Worm (Caenorhabditis elegans) whole organism, L4 larva: ENCODE results near the gene Y62H9A.16.

ENCODE experiments used
- D1046.2 ChIP-seq: fragments of 200-800 bp; sonication (Bioruptor generic); IDR thresholded peaks from 2 replicates; pipeline ENCODE4 v1.3.6; 2022; ENCODE audit warnings: missing genetic modification characterization, missing compliant biosample characterization
- F10B5.3 ChIP-seq: sonication (generic microtip); optimal IDR thresholded peaks from 2 replicates; lab custom pipeline; 2016; ENCODE audit warnings: mild to moderate bottlenecking, missing genetic modification characterization, missing compliant biosample characterization
- F26F4.8 ChIP-seq: fragments of 200-800 bp; sonication (Bioruptor generic); conservative IDR thresholded peaks from 2 replicates; pipeline ENCODE4 v1.3.6; 2022; ENCODE audit warnings: missing genetic modification characterization, missing compliant biosample characterization
- F37D6.2 ChIP-seq: sonication (generic microtip); optimal IDR thresholded peaks from 2 replicates; lab custom pipeline; 2016; ENCODE audit warnings: mild to moderate bottlenecking, missing genetic modification characterization, missing compliant biosample characterization
- R02D3.7 ChIP-seq: fragments of 150-350 bp; sonication (generic microtip); optimal IDR thresholded peaks from 3 replicates; lab custom pipeline; 2014; ENCODE audit warnings: missing biosample characterization, missing genetic modification characterization
- T26A8.4 ChIP-seq: fragments of 200-800 bp; sonication (Bioruptor generic); IDR thresholded peaks from 2 replicates; pipeline ENCODE4 v1.3.6; 2022; ENCODE audit warnings: missing genetic modification characterization, missing compliant biosample characterization
- Y105C5A.15 ChIP-seq: fragments of 200-800 bp; sonication (Bioruptor generic); IDR thresholded peaks from 2 replicates; pipeline ENCODE4 v1.3.6; 2022; ENCODE audit warnings: missing genetic modification characterization, missing compliant biosample characterization
- Y48G9A.11 ChIP-seq: fragments of 200-800 bp; sonication (Bioruptor generic); IDR thresholded peaks from 2 replicates; pipeline ENCODE4 v1.3.6; 2022; ENCODE audit warnings: missing genetic modification reagents, missing genetic modification characterization, missing compliant biosample characterization
- ama-1 ChIP-seq: fragments of 150-350 bp; optimal IDR thresholded peaks from 2 replicates; lab custom pipeline; 2014; ENCODE audit warnings: inconsistent platforms, mixed read lengths
- attf-4 ChIP-seq: sonication (generic microtip); optimal IDR thresholded peaks from 3 replicates; lab custom pipeline; 2017; ENCODE audit warnings: missing biosample characterization, missing genetic modification characterization
- ceh-44 ChIP-seq: fragments of 200-800 bp; sonication (Bioruptor generic); IDR thresholded peaks from 2 replicates; pipeline ENCODE4 v1.3.6; 2022; ENCODE audit warnings: missing genetic modification reagents, missing genetic modification characterization, missing compliant biosample characterization
- ceh-62 ChIP-seq: sonication (generic microtip); optimal IDR thresholded peaks from 2 replicates; lab custom pipeline; 2017; ENCODE audit warnings: missing biosample characterization, missing genetic modification characterization
- ceh-82 ChIP-seq: sonication (generic microtip); optimal IDR thresholded peaks from 2 replicates; lab custom pipeline; 2017; ENCODE audit warnings: missing biosample characterization, missing genetic modification characterization
- ces-1 ChIP-seq: fragments of 150-350 bp; sonication (generic microtip); optimal IDR thresholded peaks from 4 replicates; lab custom pipeline; 2014; ENCODE audit warnings: missing biosample characterization, missing genetic modification reagents, missing genetic modification characterization
- daf-12 ChIP-seq: fragments of 150-350 bp; optimal IDR thresholded peaks from 2 replicates; lab custom pipeline; 2014; ENCODE audit warnings: missing biosample characterization, missing genetic modification reagents, missing genetic modification characterization
- dmd-6 ChIP-seq: fragments of 200-800 bp; sonication (Bioruptor generic); IDR thresholded peaks from 2 replicates; pipeline ENCODE4 v1.3.6; 2022; ENCODE audit warnings: missing genetic modification reagents, missing genetic modification characterization, missing compliant biosample characterization
- dpl-1 ChIP-seq: fragments of 150-350 bp; optimal IDR thresholded peaks from 2 replicates; lab custom pipeline; 2014; ENCODE audit warnings: missing biosample characterization, missing genetic modification reagents, missing genetic modification characterization
- duxl-1 ChIP-seq: sonication (generic microtip); optimal IDR thresholded peaks from 2 replicates; lab custom pipeline; 2016; ENCODE audit warnings: mild to moderate bottlenecking, missing genetic modification characterization, moderate library complexity, missing compliant biosample characterization; ENCODE audit not compliant: poor library complexity
- dve-1 ChIP-seq: sonication (generic microtip); optimal IDR thresholded peaks from 2 replicates; lab custom pipeline; 2017; ENCODE audit warnings: antibody characterized with exemption, mild to moderate bottlenecking, missing genetic modification characterization, missing compliant biosample characterization; ENCODE audit not compliant: insufficient read depth
- egl-27 ChIP-seq: sonication (generic microtip); optimal IDR thresholded peaks from 3 replicates; lab custom pipeline; 2017; ENCODE audit warnings: missing biosample characterization, missing genetic modification reagents, missing genetic modification characterization
- hlh-30 ChIP-seq: sonication (generic microtip); optimal IDR thresholded peaks from 2 replicates; lab custom pipeline; 2017; ENCODE audit warnings: antibody characterized with exemption, mild to moderate bottlenecking, missing genetic modification characterization, missing compliant biosample characterization; ENCODE audit not compliant: insufficient read depth
- hmg-1.1 ChIP-seq: fragments of 200-800 bp; sonication (Bioruptor generic); IDR thresholded peaks from 2 replicates; pipeline ENCODE4 v1.3.6; 2022; ENCODE audit warnings: missing genetic modification reagents, missing genetic modification characterization, missing compliant biosample characterization
- lim-7 ChIP-seq: fragments of 200-800 bp; sonication (Bioruptor generic); IDR thresholded peaks from 2 replicates; pipeline ENCODE4 v1.3.6; 2022; ENCODE audit warnings: missing genetic modification characterization, missing compliant biosample characterization
- lin-1 ChIP-seq: fragments of 200-800 bp; sonication (Bioruptor generic); IDR thresholded peaks from 2 replicates; pipeline ENCODE4 v1.3.6; 2022; ENCODE audit warnings: missing genetic modification reagents, missing genetic modification characterization, missing compliant biosample characterization
- lin-13 ChIP-seq: fragments of 150-350 bp; optimal IDR thresholded peaks from 2 replicates; lab custom pipeline; 2014; ENCODE audit warnings: missing biosample characterization, missing genetic modification reagents, missing genetic modification characterization
- lin-29 ChIP-seq: fragments of 200-800 bp; sonication (Bioruptor generic); IDR thresholded peaks from 2 replicates; pipeline ENCODE4 v1.3.6; 2022; ENCODE audit warnings: missing genetic modification reagents, missing genetic modification characterization, missing compliant biosample characterization
- lin-38 ChIP-seq: fragments of 200-800 bp; sonication (Bioruptor generic); IDR thresholded peaks from 2 replicates; pipeline ENCODE4 v1.3.6; 2022; ENCODE audit warnings: missing genetic modification reagents, missing genetic modification characterization, missing compliant biosample characterization
- lin-39 ChIP-seq: fragments of 150-350 bp; optimal IDR thresholded peaks from 2 replicates; lab custom pipeline; 2014; ENCODE audit warnings: missing biosample characterization, missing genetic modification reagents, missing genetic modification characterization
- lir-3 ChIP-seq: sonication (generic microtip); optimal IDR thresholded peaks from 2 replicates; lab custom pipeline; 2016; ENCODE audit warnings: mild to moderate bottlenecking, missing genetic modification characterization, missing compliant biosample characterization
- lsy-2 ChIP-seq, 2 experiments: fragments of 150-350 bp in 1 of 2; sonication (generic microtip) in 1 of 2; optimal IDR thresholded peaks; 2 replicates each; lab custom pipeline; 2014 to 2017; ENCODE audit warnings: missing biosample characterization in 2 of 2, missing genetic modification characterization in 2 of 2
- madf-5 ChIP-seq, 2 experiments: fragments of 200-800 bp; sonication (Bioruptor generic); IDR thresholded peaks; 2 replicates each; pipeline ENCODE4 v1.3.6; 2022; ENCODE audit warnings: missing compliant biosample characterization in 2 of 2, missing genetic modification characterization in 2 of 2
- mdl-1 ChIP-seq, 2 experiments: fragments of 150-350 bp in 1 of 2; sonication (generic microtip) in 1 of 2; optimal IDR thresholded peaks; 2 replicates each; lab custom pipeline; 2014 to 2017; ENCODE audit warnings: missing biosample characterization in 2 of 2, missing genetic modification characterization in 2 of 2
- mes-2 ChIP-seq: sonication (generic microtip); optimal IDR thresholded peaks from 2 replicates; lab custom pipeline; 2016; ENCODE audit warnings: missing genotype, mild to moderate bottlenecking, missing genetic modification characterization, missing compliant biosample characterization; ENCODE audit not compliant: poor library complexity, severe bottlenecking
- nhr-25 ChIP-seq: sonication (generic microtip); optimal IDR thresholded peaks from 2 replicates; lab custom pipeline; 2017; ENCODE audit warnings: missing genetic modification characterization, mild to moderate bottlenecking, missing compliant biosample characterization, antibody characterized with exemption, moderate library complexity, borderline replicate concordance; ENCODE audit not compliant: insufficient read depth
- nhr-41 ChIP-seq: fragments of 200-800 bp; sonication (Bioruptor generic); IDR thresholded peaks from 2 replicates; pipeline ENCODE4 v1.3.6; 2022; ENCODE audit warnings: missing genetic modification reagents, missing genetic modification characterization, missing compliant biosample characterization
- nhr-48 ChIP-seq: sonication (generic microtip); optimal IDR thresholded peaks from 2 replicates; lab custom pipeline; 2016; ENCODE audit warnings: mild to moderate bottlenecking, missing genetic modification characterization, missing compliant biosample characterization
- nhr-77 ChIP-seq: fragments of 150-350 bp; optimal IDR thresholded peaks from 2 replicates; lab custom pipeline; 2014; ENCODE audit warnings: missing biosample characterization, missing genetic modification characterization
- pha-4 ChIP-seq, 2 experiments: fragments of 150-350 bp in 1 of 2; fragments of 200-800 bp in 1 of 2; sonication (Bioruptor generic) in 1 of 2; IDR thresholded peaks in 1 of 2; optimal IDR thresholded peaks in 1 of 2; 2 replicates each; pipeline versions ENCODE4 v1.3.6 to Lab custom; 2014 to 2022; ENCODE audit warnings: missing genetic modification characterization in 2 of 2, missing genetic modification reagents in 2 of 2, missing biosample characterization in 1 of 2, missing compliant biosample characterization in 1 of 2
- pqm-1 ChIP-seq: sonication (generic microtip); optimal IDR thresholded peaks from 2 replicates; lab custom pipeline; 2017; ENCODE audit warnings: missing biosample characterization, missing genetic modification characterization
- rbr-2 ChIP-seq: sonication (generic microtip); optimal IDR thresholded peaks from 2 replicates; lab custom pipeline; 2016; ENCODE audit warnings: missing genotype, missing genetic modification characterization, missing compliant biosample characterization
- saeg-2 ChIP-seq: fragments of 200-800 bp; sonication (Bioruptor generic); IDR thresholded peaks from 2 replicates; pipeline ENCODE4 v1.3.6; 2022; ENCODE audit warnings: missing genetic modification reagents, missing genetic modification characterization, missing compliant biosample characterization
- sdz-12 ChIP-seq: fragments of 200-800 bp; sonication (Bioruptor generic); optimal IDR thresholded peaks from 2 replicates; lab custom pipeline; 2018; ENCODE audit warnings: mild to moderate bottlenecking, missing genetic modification characterization, missing compliant biosample characterization
- set-16 ChIP-seq: fragments of 200-800 bp; sonication (Bioruptor generic); IDR thresholded peaks from 2 replicates; pipeline ENCODE4 v1.3.6; 2022; ENCODE audit warnings: missing genetic modification reagents, missing genetic modification characterization, missing compliant biosample characterization
- tra-1 ChIP-seq: fragments of 200-800 bp; sonication (Bioruptor generic); IDR thresholded peaks from 2 replicates; pipeline ENCODE4 v1.3.6; 2022; ENCODE audit warnings: missing genetic modification reagents, missing genetic modification characterization, missing compliant biosample characterization
- vab-7 ChIP-seq: fragments of 200-800 bp; sonication (Bioruptor generic); IDR thresholded peaks from 2 replicates; pipeline ENCODE4 v1.3.6; 2022; ENCODE audit warnings: missing genetic modification reagents, missing genetic modification characterization, missing compliant biosample characterization
- zag-1 ChIP-seq: fragments of 150-350 bp; optimal IDR thresholded peaks from 2 replicates; lab custom pipeline; 2014; ENCODE audit warnings: missing biosample characterization, missing genetic modification characterization
- zip-2 ChIP-seq: fragments of 150-350 bp; optimal IDR thresholded peaks from 2 replicates; lab custom pipeline; 2014; ENCODE audit warnings: missing biosample characterization, missing genetic modification characterization
- ztf-11 ChIP-seq: fragments of 150-350 bp; optimal IDR thresholded peaks from 2 replicates; lab custom pipeline; 2014; ENCODE audit warnings: missing biosample characterization, missing genetic modification characterization
- ztf-7 ChIP-seq: fragments of 150-350 bp; optimal IDR thresholded peaks from 2 replicates; lab custom pipeline; 2014; ENCODE audit warnings: missing biosample characterization, missing genetic modification characterization

Y62H9A.16 gene

DNA sequence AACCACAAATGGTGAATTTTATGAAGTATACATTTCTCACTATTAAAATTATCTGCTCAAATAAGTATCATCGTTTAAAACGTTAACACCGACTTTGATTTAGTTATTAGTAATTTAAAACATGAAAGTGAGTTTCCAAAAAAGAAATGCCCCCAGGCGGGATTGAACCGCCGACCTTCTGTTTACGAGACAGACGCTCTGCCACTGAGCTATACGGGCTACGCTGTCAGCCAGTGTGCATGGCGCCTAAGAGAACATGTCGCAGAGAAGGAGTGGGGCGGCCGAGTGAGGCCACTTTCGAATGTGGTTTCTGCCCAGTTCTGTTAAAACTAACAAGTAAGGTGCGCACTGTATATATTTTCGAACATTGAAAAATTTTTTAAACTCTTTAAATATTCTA is 16.8 kb downstream of the Y62H9A.16 start (continued):
- peak; percentile 43 for TF ChIP-seq dve-1 (tag; lab: Kevin White, UChicago)
- peak; percentile 59; the same call in 1 of the 2 replicates for TF ChIP-seq lin-1 (GFP tag; lab: Robert Waterston, UW)
- no peak for TF ChIP-seq ceh-62 (tag; lab: Kevin White, UChicago)
- peak; percentile 72 for TF ChIP-seq rbr-2 (tag; lab: Kevin White, UChicago)
- TF ChIP-seq zip-2 (tag; lab: Kevin White, UChicago) = peak; percentile 49
- no peak for TF ChIP-seq lin-29 (GFP tag; lab: Robert Waterston, UW)
- TF ChIP-seq dmd-6 (GFP tag; lab: Robert Waterston, UW) = peak; percentile 66; the same call in 1 of the 2 replicates
- TF ChIP-seq saeg-2 (GFP tag; lab: Robert Waterston, UW) = no peak
- no peak for TF ChIP-seq lsy-2 (tag; optimal IDR thresholded peaks at IDR 0.05; lab: Kevin White, UChicago)
- TF ChIP-seq nhr-77 = peak; percentile 58
- peak; percentile 51; the same call in 1 of the 2 replicates for TF ChIP-seq Y105C5A.15
- TF ChIP-seq vab-7 (GFP tag; lab: Robert Waterston, UW) = peak; percentile 89
- no peak for TF ChIP-seq T26A8.4 (GFP tag; lab: Robert Waterston, UW)
- no peak for TF ChIP-seq attf-4 (tag; lab: Kevin White, UChicago)
- TF ChIP-seq zag-1 (tag; lab: Kevin White, UChicago) = no peak
- peak; percentile 82 for TF ChIP-seq F37D6.2
- peak; percentile 85 for TF ChIP-seq mes-2
- TF ChIP-seq tra-1 (GFP tag; lab: Robert Waterston, UW) = peak; percentile 72; the same call in 1 of the 2 replicates
- TF ChIP-seq F10B5.3 (tag; lab: Kevin White, UChicago) = peak; percentile 61
- peak; percentile 31 for TF ChIP-seq ztf-7 (tag; lab: Kevin White, UChicago)
- peak; percentile 63; the same call in 1 of the 2 replicates for TF ChIP-seq Y48G9A.11 (GFP tag; lab: Robert Waterston, UW)
- TF ChIP-seq set-16 (GFP tag; lab: Robert Waterston, UW) = peak; percentile 55
- no peak for TF ChIP-seq dpl-1
- no peak for TF ChIP-seq ztf-11 (tag; lab: Kevin White, UChicago)
- no peak for TF ChIP-seq mdl-1 (tag; optimal IDR thresholded peaks at IDR 0.05; lab: Kevin White, UChicago)
- no peak for TF ChIP-seq daf-12 (tag; lab: Kevin White, UChicago)
- TF ChIP-seq lir-3 (tag; lab: Kevin White, UChicago) = peak; percentile 27
- TF ChIP-seq nhr-48 (tag; lab: Kevin White, UChicago) = peak; percentile 42
- no peak for TF ChIP-seq nhr-25 (tag; lab: Kevin White, UChicago)
- peak; percentile 52; the same call in 1 of the 2 replicates for TF ChIP-seq F26F4.8 (GFP tag; lab: Robert Waterston, UW)
- no peak for TF ChIP-seq pqm-1
- peak; percentile 85 for TF ChIP-seq lim-7 (GFP tag; lab: Robert Waterston, UW)
- TF ChIP-seq ama-1 = no peak
- TF ChIP-seq D1046.2 (GFP tag; lab: Robert Waterston, UW) = peak; percentile 58; the same call in 1 of the 2 replicates
- peak; percentile 87 for TF ChIP-seq pha-4 (GFP tag; IDR thresholded peaks at IDR 0.05; lab: Robert Waterston, UW)
- no peak for TF ChIP-seq pha-4 (tag; optimal IDR thresholded peaks at IDR 0.05; lab: Kevin White, UChicago)
- 0 out of 2 replicates have a peak, but pooled peaks have one; percentile 16 for TF ChIP-seq ceh-44
- peak; percentile 92 for TF ChIP-seq hmg-1.1 (GFP tag; lab: Robert Waterston, UW)

DNA sequence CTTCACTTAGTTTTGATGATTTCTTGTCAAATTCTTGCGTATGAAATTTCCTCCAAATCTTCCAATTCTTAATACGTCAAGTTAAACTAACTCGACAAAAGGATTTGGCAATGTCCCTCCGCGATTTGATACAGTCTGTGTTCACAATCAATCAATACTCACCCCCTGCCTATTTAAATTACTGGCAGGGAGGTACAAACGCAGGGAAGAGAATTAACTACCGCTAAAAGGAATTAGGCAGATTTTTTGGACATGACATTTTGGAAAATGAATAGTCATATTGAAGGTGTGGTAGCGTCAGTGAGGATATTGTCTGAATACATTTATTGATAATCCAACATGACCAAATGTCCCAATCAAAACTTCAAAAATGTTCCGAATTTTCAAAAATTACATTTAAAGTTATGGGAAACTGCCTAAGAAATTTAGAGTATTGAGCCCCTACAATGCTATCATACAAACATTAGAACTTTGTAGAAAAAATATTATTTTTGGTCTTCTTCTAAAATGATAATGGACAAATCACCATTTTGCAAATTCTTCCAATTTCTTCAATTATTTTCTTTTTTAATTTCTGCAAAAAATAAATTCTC is 19.3 kb downstream of the Y62H9A.16 start:
- peak; percentile 95 for TF ChIP-seq lin-1 (GFP tag; lab: Robert Waterston, UW)
- peak; percentile 99 for TF ChIP-seq duxl-1 (tag; lab: Kevin White, UChicago)
- peak; percentile 97 for TF ChIP-seq dmd-6 (GFP tag; lab: Robert Waterston, UW)
- peak; percentile 66 for TF ChIP-seq ceh-82
- peak; percentile 91 for TF ChIP-seq sdz-12 (GFP tag; lab: Kevin White, UChicago)
- peak; percentile 98 for TF ChIP-seq nhr-48 (tag; lab: Kevin White, UChicago)
- peak; percentile 99 for TF ChIP-seq hmg-1.1 (GFP tag; lab: Robert Waterston, UW)
- TF ChIP-seq ces-1 (GFP tag; lab: Kevin White, UChicago) = peak; percentile 95
- peak; percentile 86 for TF ChIP-seq lin-39
- TF ChIP-seq egl-27 (tag; lab: Kevin White, UChicago) = peak; percentile 52
- peak; percentile 98 for TF ChIP-seq lin-13 (GFP tag; lab: Kevin White, UChicago)
- TF ChIP-seq R02D3.7 (tag; lab: Kevin White, UChicago) = peak; percentile 1
- TF ChIP-seq lin-38 (GFP tag; lab: Robert Waterston, UW) = peak; percentile 88
- peak; percentile 68 for TF ChIP-seq nhr-41 (GFP tag; lab: Robert Waterston, UW)
- TF ChIP-seq hlh-30 (tag; lab: Kevin White, UChicago) = peak; percentile 94
- TF ChIP-seq pha-4 (GFP tag; IDR thresholded peaks at IDR 0.05; lab: Robert Waterston, UW) = peak; percentile 97
- peak; percentile 78 for TF ChIP-seq pha-4 (tag; optimal IDR thresholded peaks at IDR 0.05; lab: Kevin White, UChicago)
- TF ChIP-seq madf-5 (GFP tag; IDR thresholded peaks at IDR 0.05; lab: Robert Waterston, UW) = peak; percentile 53 to 92; a peak in 3 of 4 replicates
